Worm (Caenorhabditis elegans) whole organism, mixed stage, embryonic: Measurements from ENCODE around the gene msp-78.

ENCODE experiments used
- M03D4.4 ChIP-seq: sonication (generic microtip); optimal IDR thresholded peaks from 2 replicates; lab custom pipeline; 2017; ENCODE audit warnings: mild to moderate bottlenecking, missing genetic modification characterization, missing compliant biosample characterization
- bed-3 ChIP-seq: fragments of 200-800 bp; sonication (Bioruptor generic); optimal IDR thresholded peaks from 3 replicates; lab custom pipeline; 2018; ENCODE audit warnings: mild to moderate bottlenecking, missing genetic modification characterization, moderate library complexity, missing compliant biosample characterization
- blmp-1 ChIP-seq: fragments of 150-350 bp; optimal IDR thresholded peaks from 2 replicates; lab custom pipeline; 2014; ENCODE audit warnings: missing biosample characterization, missing genetic modification characterization
- ceh-39 ChIP-seq: fragments of 150-350 bp; optimal IDR thresholded peaks from 2 replicates; lab custom pipeline; 2014; ENCODE audit warnings: missing biosample characterization, missing genetic modification characterization
- ceh-83 ChIP-seq: fragments of 200-800 bp; sonication (Bioruptor generic); optimal IDR thresholded peaks from 2 replicates; lab custom pipeline; 2018; ENCODE audit warnings: mild to moderate bottlenecking, missing genetic modification characterization, missing compliant biosample characterization
- ces-1 ChIP-seq: fragments of 150-350 bp; optimal IDR thresholded peaks from 2 replicates; lab custom pipeline; 2014; ENCODE audit warnings: missing biosample characterization, missing genetic modification reagents, missing genetic modification characterization
- cnd-1 ChIP-seq: fragments of 200-800 bp; sonication (Bioruptor generic); optimal IDR thresholded peaks from 2 replicates; lab custom pipeline; 2018; ENCODE audit warnings: mild to moderate bottlenecking, missing genetic modification characterization, missing compliant biosample characterization
- drap-1 ChIP-seq: fragments of 200-800 bp; sonication (Bioruptor generic); optimal IDR thresholded peaks from 3 replicates; lab custom pipeline; 2018; ENCODE audit warnings: mild to moderate bottlenecking, missing genetic modification characterization, missing compliant biosample characterization
- elt-1 ChIP-seq: sonication (generic microtip); optimal IDR thresholded peaks from 2 replicates; lab custom pipeline; 2017; ENCODE audit warnings: missing genetic modification characterization, mild to moderate bottlenecking, missing compliant biosample characterization, antibody characterized with exemption, moderate library complexity, borderline replicate concordance; ENCODE audit not compliant: insufficient read depth
- elt-3 ChIP-seq: fragments of 150-350 bp; optimal IDR thresholded peaks from 2 replicates; lab custom pipeline; 2014; ENCODE audit warnings: missing biosample characterization, missing genetic modification characterization
- flh-1 ChIP-seq: fragments of 200-800 bp; sonication (Bioruptor generic); optimal IDR thresholded peaks from 2 replicates; lab custom pipeline; 2018; ENCODE audit warnings: mild to moderate bottlenecking, missing genetic modification characterization, moderate library complexity, missing compliant biosample characterization
- ham-2 ChIP-seq: fragments of 200-800 bp; sonication (Bioruptor generic); optimal IDR thresholded peaks from 2 replicates; lab custom pipeline; 2018; ENCODE audit warnings: mild to moderate bottlenecking, missing genetic modification characterization, missing compliant biosample characterization
- hlh-1 ChIP-seq: fragments of 150-350 bp; optimal IDR thresholded peaks from 2 replicates; lab custom pipeline; 2014; ENCODE audit warnings: missing biosample characterization, missing genetic modification reagents, missing genetic modification characterization
- lin-13 ChIP-seq: fragments of 150-350 bp; optimal IDR thresholded peaks from 2 replicates; lab custom pipeline; 2014; ENCODE audit warnings: missing biosample characterization, missing genetic modification characterization
- lin-32 ChIP-seq: fragments of 200-800 bp; sonication (Bioruptor generic); optimal IDR thresholded peaks from 2 replicates; lab custom pipeline; 2018; ENCODE audit warnings: mild to moderate bottlenecking, missing genetic modification characterization, missing compliant biosample characterization
- lsy-2 ChIP-seq: fragments of 150-350 bp; optimal IDR thresholded peaks from 2 replicates; lab custom pipeline; 2014; ENCODE audit warnings: missing biosample characterization, missing genetic modification characterization
- mab-5 ChIP-seq: fragments of 150-350 bp; optimal IDR thresholded peaks from 2 replicates; lab custom pipeline; 2014; ENCODE audit warnings: missing biosample characterization, missing genetic modification characterization
- mls-2 ChIP-seq: sonication (generic microtip); optimal IDR thresholded peaks from 2 replicates; lab custom pipeline; 2016; ENCODE audit warnings: mild to moderate bottlenecking, missing genetic modification characterization, moderate library complexity, missing compliant biosample characterization
- nhr-12 ChIP-seq: fragments of 150-350 bp; optimal IDR thresholded peaks from 2 replicates; lab custom pipeline; 2014; ENCODE audit warnings: missing biosample characterization, missing genetic modification characterization
- nhr-237 ChIP-seq: fragments of 150-350 bp; optimal IDR thresholded peaks from 2 replicates; lab custom pipeline; 2014; ENCODE audit warnings: missing biosample characterization, missing genetic modification characterization
- nhr-28 ChIP-seq: fragments of 150-350 bp; optimal IDR thresholded peaks from 2 replicates; lab custom pipeline; 2014; ENCODE audit warnings: missing biosample characterization, missing genetic modification characterization
- nhr-76 ChIP-seq: sonication (generic microtip); optimal IDR thresholded peaks from 2 replicates; lab custom pipeline; 2017; ENCODE audit warnings: missing biosample characterization, missing genetic modification characterization
- sem-2 ChIP-seq: fragments of 200-800 bp; sonication (Bioruptor generic); optimal IDR thresholded peaks from 2 replicates; lab custom pipeline; 2018; ENCODE audit warnings: mild to moderate bottlenecking, missing genetic modification characterization, missing compliant biosample characterization
- snpc-4 ChIP-seq: fragments of 150-350 bp; optimal IDR thresholded peaks from 2 replicates; lab custom pipeline; 2014; ENCODE audit warnings: missing biosample characterization, missing genetic modification characterization
- tbx-8 ChIP-seq: fragments of 200-800 bp; sonication (Bioruptor generic); optimal IDR thresholded peaks from 2 replicates; lab custom pipeline; 2018; ENCODE audit warnings: mild to moderate bottlenecking, missing genetic modification characterization, moderate library complexity, missing compliant biosample characterization
- unc-120 ChIP-seq: sonication (generic microtip); optimal IDR thresholded peaks from 2 replicates; lab custom pipeline; 2017; ENCODE audit warnings: missing genetic modification characterization, missing compliant biosample characterization; ENCODE audit not compliant: poor library complexity, severe bottlenecking
- unc-39 ChIP-seq: fragments of 150-350 bp; optimal IDR thresholded peaks from 2 replicates; lab custom pipeline; 2014; ENCODE audit warnings: missing biosample characterization, missing genetic modification characterization
- unc-62 ChIP-seq: fragments of 150-350 bp; optimal IDR thresholded peaks from 2 replicates; lab custom pipeline; 2014; ENCODE audit warnings: missing biosample characterization, missing genetic modification reagents, missing genetic modification characterization
- zip-8 ChIP-seq: fragments of 150-350 bp; optimal IDR thresholded peaks from 2 replicates; lab custom pipeline; 2014; ENCODE audit warnings: missing biosample characterization, missing genetic modification characterization
- ztf-11 ChIP-seq: fragments of 150-350 bp; optimal IDR thresholded peaks from 2 replicates; lab custom pipeline; 2014; ENCODE audit warnings: missing biosample characterization, missing genetic modification characterization

msp-78 gene

DNA sequence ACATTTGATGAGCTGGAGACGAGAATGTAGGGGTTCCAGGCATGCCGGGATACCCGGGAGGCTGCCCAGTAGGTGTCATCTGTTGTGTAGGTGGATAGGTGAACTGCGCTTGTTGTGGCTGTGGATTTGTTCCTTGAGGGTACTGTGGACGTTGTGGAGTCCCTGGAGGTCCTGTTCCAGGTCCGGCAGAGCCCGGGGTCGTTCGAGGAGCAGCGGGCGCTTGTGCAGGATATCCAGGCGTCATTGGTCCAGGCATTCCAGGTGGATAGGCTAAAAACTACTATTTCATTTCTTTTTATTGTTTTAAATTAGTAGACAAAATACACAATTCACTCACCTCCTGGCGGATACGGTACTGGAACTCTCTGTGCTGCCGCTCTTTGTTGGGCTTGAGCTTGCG, 25.4 kb downstream of the msp-78 start:
- TF ChIP-seq unc-39 (tag; lab: Kevin White, UChicago), result no peak
- TF ChIP-seq elt-3 (tag; lab: Kevin White, UChicago), result no peak
- no peak for TF ChIP-seq elt-1
- TF ChIP-seq unc-62, result no peak
- TF ChIP-seq lin-32 (GFP tag; lab: Kevin White, UChicago), result no peak
- TF ChIP-seq mls-2 (tag; lab: Kevin White, UChicago), result no peak
- no peak for TF ChIP-seq lin-13 (tag; lab: Kevin White, UChicago)
- no peak for TF ChIP-seq ztf-11 (tag; lab: Kevin White, UChicago)
- no peak for TF ChIP-seq bed-3 (GFP tag; lab: Kevin White, UChicago)
- TF ChIP-seq flh-1 (GFP tag; lab: Kevin White, UChicago), result no peak
- TF ChIP-seq hlh-1 (tag; lab: Kevin White, UChicago), result no peak
- no peak for TF ChIP-seq zip-8
- TF ChIP-seq mab-5, result no peak
- TF ChIP-seq drap-1 (GFP tag; lab: Kevin White, UChicago), result no peak
- no peak for TF ChIP-seq ceh-39 (tag; lab: Kevin White, UChicago)
- TF ChIP-seq unc-120 (tag; lab: Kevin White, UChicago), result no peak

DNA sequence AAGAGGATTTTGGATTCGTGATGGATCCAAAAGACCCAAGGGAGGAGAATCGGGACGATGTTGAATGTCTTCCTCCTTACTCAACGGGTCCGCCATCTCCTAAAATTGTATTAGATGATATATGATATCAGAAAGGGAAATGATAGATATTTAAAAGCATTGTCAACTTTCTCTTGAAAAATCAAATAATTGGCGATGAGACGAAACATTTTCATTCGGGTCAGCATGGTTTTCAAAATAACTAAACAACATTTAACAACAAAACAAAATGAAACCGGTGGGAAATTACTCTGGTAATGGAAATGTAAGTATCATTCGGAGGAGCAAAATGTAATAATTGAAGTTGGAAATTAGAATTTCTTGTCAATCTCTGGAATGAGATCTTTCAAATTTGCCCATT, 26.6 kb downstream of the msp-78 start, which contains the start of gene pis-1:
Gene pis-1, minus strand, starts transcription at position 101 of the 400 bp plus-strand sequence.
- TF ChIP-seq unc-120 (tag; lab: Kevin White, UChicago), result no peak
- TF ChIP-seq M03D4.4 (tag; lab: Kevin White, UChicago), result no peak
- no peak for TF ChIP-seq unc-39 (tag; lab: Kevin White, UChicago)
- TF ChIP-seq ceh-39 (tag; lab: Kevin White, UChicago), result no peak
- TF ChIP-seq nhr-28 (tag; lab: Kevin White, UChicago), result no peak
- no peak for TF ChIP-seq cnd-1 (tag; lab: Kevin White, UChicago)
- TF ChIP-seq tbx-8, result no peak
- TF ChIP-seq ceh-83 (GFP tag; lab: Kevin White, UChicago), result no peak
- no peak for TF ChIP-seq nhr-12
- TF ChIP-seq nhr-76, result no peak
- no peak for TF ChIP-seq ces-1
- TF ChIP-seq flh-1 (GFP tag; lab: Kevin White, UChicago), result no peak
- no peak for TF ChIP-seq elt-1
- TF ChIP-seq elt-3 (tag; lab: Kevin White, UChicago), result no peak
- no peak for TF ChIP-seq ztf-11 (tag; lab: Kevin White, UChicago)
- TF ChIP-seq bed-3 (GFP tag; lab: Kevin White, UChicago), result no peak
- no peak for TF ChIP-seq sem-2 (GFP tag; lab: Kevin White, UChicago)
- no peak for TF ChIP-seq lin-32 (GFP tag; lab: Kevin White, UChicago)
- no peak for TF ChIP-seq blmp-1

DNA sequence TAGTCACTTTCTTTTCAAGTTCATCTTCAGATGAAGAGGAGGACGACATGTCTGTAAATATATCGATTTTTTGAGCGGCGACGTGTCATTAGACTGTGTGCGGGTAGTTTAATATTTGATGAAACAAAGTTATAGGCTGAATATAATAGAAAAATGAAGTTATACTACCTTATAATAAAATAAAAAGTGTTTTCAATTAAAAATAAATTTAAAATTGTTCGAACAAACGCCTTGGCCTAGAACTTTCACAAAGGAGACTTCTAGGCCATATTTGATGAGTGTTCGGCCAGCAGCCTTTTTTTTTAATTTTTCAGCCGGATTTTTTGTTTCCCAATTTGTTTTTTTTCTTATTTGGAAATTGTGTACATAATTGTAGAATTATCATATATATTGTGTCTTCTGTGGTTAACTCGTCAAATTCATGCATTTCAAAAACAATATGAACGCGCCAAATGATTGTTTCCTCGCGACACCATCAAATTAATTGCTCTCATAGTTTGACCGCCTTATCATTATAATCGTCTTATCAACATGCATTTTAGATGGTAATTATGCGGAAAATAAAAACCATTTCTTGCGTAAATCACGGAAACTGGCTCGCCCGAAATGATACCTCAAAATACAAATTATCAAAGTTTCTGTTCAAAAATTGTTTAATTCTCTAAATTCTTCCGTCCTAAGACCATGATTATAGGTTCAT, 27.6 kb downstream of the msp-78 start, which contains the start of gene T13F2.2:
Gene T13F2.2, minus strand, starts transcription at position 51 of the 700 bp plus-strand sequence.
- no peak for TF ChIP-seq nhr-237 (tag; lab: Kevin White, UChicago)
- TF ChIP-seq ces-1, result peak; percentile 22

DNA sequence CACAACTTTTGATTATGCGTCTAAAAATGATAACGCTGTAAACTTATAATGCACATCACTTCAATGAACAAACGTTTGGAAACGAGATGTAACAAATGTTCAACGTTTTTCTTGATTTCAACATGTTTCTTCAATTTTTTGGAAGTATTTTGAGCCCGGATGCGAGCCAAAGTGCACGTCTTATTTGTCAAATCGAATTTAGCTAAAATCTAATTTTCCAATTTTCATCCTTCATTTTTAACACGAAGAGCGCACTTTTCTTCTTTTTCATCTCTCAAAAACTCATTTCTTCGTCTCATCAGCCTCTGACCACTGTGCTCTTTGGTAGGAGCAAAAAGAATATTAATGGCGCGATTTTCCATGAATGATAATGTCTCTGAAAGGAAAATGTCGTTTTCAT, 28.5 kb downstream of the msp-78 start:
- peak; percentile 94 for TF ChIP-seq ces-1
- TF ChIP-seq lin-13 (tag; lab: Kevin White, UChicago), result no peak

DNA sequence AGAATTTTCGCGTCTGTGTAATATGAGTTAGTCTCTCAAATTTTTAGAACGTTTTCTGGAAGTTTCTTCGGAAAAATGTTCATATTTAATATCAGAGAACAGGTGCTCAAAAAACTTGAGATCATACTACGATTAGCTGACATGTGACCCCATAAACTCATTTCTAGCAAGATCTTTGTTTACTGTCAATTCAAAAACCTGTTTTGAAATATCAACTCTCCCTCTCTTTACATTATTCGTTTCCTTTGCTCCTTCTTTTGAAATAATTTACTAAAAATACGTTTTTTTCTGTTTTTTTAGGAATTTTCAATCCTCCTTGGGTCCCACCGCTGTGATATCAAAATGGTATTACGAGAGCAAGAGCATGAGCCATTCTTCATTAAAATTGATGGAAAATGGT, 29.3 kb downstream of the msp-78 start, which contains the start of gene fat-4:
Gene fat-4, plus strand, starts transcription at position 301 of the 400 bp plus-strand sequence.
- TF ChIP-seq tbx-8 (no peak), zip-8 (no peak), drap-1 (GFP tag; lab: Kevin White, UChicago) (no peak), lsy-2 (tag; lab: Kevin White, UChicago) (no peak), ces-1 (no peak), elt-3 (tag; lab: Kevin White, UChicago) (no peak), unc-39 (tag; lab: Kevin White, UChicago) (no peak), unc-120 (tag; lab: Kevin White, UChicago) (no peak), ceh-39 (tag; lab: Kevin White, UChicago) (no peak), nhr-12 (no peak), nhr-237 (tag; lab: Kevin White, UChicago) (no peak), mab-5 (no peak), ztf-11 (tag; lab: Kevin White, UChicago) (no peak), elt-1 (no peak), cnd-1 (tag; lab: Kevin White, UChicago) (no peak), sem-2 (GFP tag; lab: Kevin White, UChicago) (no peak), snpc-4 (no peak), bed-3 (GFP tag; lab: Kevin White, UChicago) (no peak), ham-2 (GFP tag; lab: Kevin White, UChicago) (no peak)
